Fruit fly (Drosophila melanogaster) whole organism, embryonic: ENCODE data around the gene kek6.

ENCODE experiments used
- BtbVII ChIP-seq: fragments of 200-800 bp; sonication (Bioruptor generic); optimal IDR thresholded peaks from 3 replicates; lab custom pipeline; 2017; ENCODE audit warnings: missing biosample characterization, mild to moderate bottlenecking, missing genetic modification characterization
- CG10267 ChIP-seq: fragments of 200-800 bp; sonication (Bioruptor generic); optimal IDR thresholded peaks from 2 replicates; lab custom pipeline; 2018; ENCODE audit warnings: missing biosample characterization, mild to moderate bottlenecking, missing genetic modification characterization, moderate library complexity
- CG10654 ChIP-seq: fragments of 200-800 bp; sonication (Bioruptor generic); optimal IDR thresholded peaks from 2 replicates; lab custom pipeline; 2016; ENCODE audit warnings: missing biosample characterization, missing genetic modification characterization
- CG11504 ChIP-seq: fragments of 200-800 bp; sonication (Bioruptor generic); optimal IDR thresholded peaks from 3 replicates; lab custom pipeline; 2019; ENCODE audit warnings: missing biosample characterization, mild to moderate bottlenecking, missing genetic modification characterization, moderate library complexity
- CG13624 ChIP-seq: fragments of 200-800 bp; sonication (Bioruptor generic); optimal IDR thresholded peaks from 2 replicates; lab custom pipeline; 2016; ENCODE audit warnings: missing biosample characterization, missing genetic modification characterization
- CG15269 ChIP-seq: fragments of 200-800 bp; sonication (Bioruptor generic); optimal IDR thresholded peaks from 2 replicates; lab custom pipeline; 2018; ENCODE audit warnings: missing biosample characterization, mild to moderate bottlenecking, missing genetic modification characterization, moderate library complexity
- CG1602 ChIP-seq: fragments of 200-800 bp; sonication (Bioruptor generic); optimal IDR thresholded peaks from 3 replicates; lab custom pipeline; 2016; ENCODE audit warnings: missing biosample characterization, missing genetic modification characterization
- CG16815 ChIP-seq: fragments of 200-800 bp; sonication (Bioruptor generic); optimal IDR thresholded peaks from 3 replicates; lab custom pipeline; 2017; ENCODE audit warnings: missing biosample characterization, mild to moderate bottlenecking, missing genetic modification characterization
- CG17912 ChIP-seq: fragments of 200-800 bp; sonication (Bioruptor generic); optimal IDR thresholded peaks from 2 replicates; lab custom pipeline; 2018; ENCODE audit warnings: missing biosample characterization, mild to moderate bottlenecking, missing genetic modification characterization
- CG18011 ChIP-seq: fragments of 200-800 bp; sonication (Bioruptor generic); optimal IDR thresholded peaks from 2 replicates; lab custom pipeline; 2017; ENCODE audit warnings: missing biosample characterization, missing genetic modification characterization, mild to moderate bottlenecking, moderate library complexity, missing genotype
- CG18476 ChIP-seq: fragments of 200-800 bp; sonication (Bioruptor generic); optimal IDR thresholded peaks from 2 replicates; lab custom pipeline; 2016; ENCODE audit warnings: missing biosample characterization, mild to moderate bottlenecking, missing genetic modification characterization
- CG2199 ChIP-seq: fragments of 200-800 bp; sonication (Bioruptor generic); IDR thresholded peaks from 3 replicates; pipeline ENCODE4 v1.3.6; 2022; ENCODE audit warnings: missing biosample characterization, missing genetic modification characterization
- CG2889 ChIP-seq: fragments of 200-800 bp; sonication (Bioruptor generic); IDR thresholded peaks from 3 replicates; pipeline ENCODE4 v1.3.6; 2022; ENCODE audit warnings: missing biosample characterization, missing genetic modification characterization
- CG32532 ChIP-seq: fragments of 200-800 bp; sonication (Bioruptor generic); IDR thresholded peaks from 2 replicates; pipeline ENCODE4 v1.3.6; 2022; ENCODE audit warnings: missing biosample characterization, missing genetic modification characterization
- CG34224 ChIP-seq: fragments of 200-800 bp; sonication (Bioruptor generic); IDR thresholded peaks from 3 replicates; pipeline ENCODE4 v1.3.6; 2022; ENCODE audit warnings: missing biosample characterization, missing genetic modification characterization; ENCODE audit not compliant: partially characterized antibody
- CG34376 ChIP-seq: fragments of 200-800 bp; sonication (Bioruptor generic); optimal IDR thresholded peaks from 2 replicates; lab custom pipeline; 2018; ENCODE audit warnings: missing biosample characterization, mild to moderate bottlenecking, missing genetic modification characterization
- CG3726 ChIP-seq: fragments of 200-800 bp; sonication (Bioruptor generic); IDR thresholded peaks from 3 replicates; pipeline ENCODE4, ENCODE4 v1.3.6; 2022; ENCODE audit warnings: missing biosample characterization, missing genetic modification characterization
- CG4404 ChIP-seq: fragments of 200-800 bp; sonication (Bioruptor generic); IDR thresholded peaks from 2 replicates; pipeline ENCODE4 v1.3.6; 2022; ENCODE audit warnings: missing biosample characterization, missing genetic modification characterization
- CG7987 ChIP-seq: fragments of 200-800 bp; sonication (Bioruptor generic); optimal IDR thresholded peaks from 2 replicates; lab custom pipeline; 2018; ENCODE audit warnings: missing biosample characterization, mild to moderate bottlenecking, missing genetic modification characterization, moderate library complexity
- CTCF ChIP-seq: fragments of 200-800 bp; sonication (Bioruptor generic); optimal IDR thresholded peaks from 2 replicates; lab custom pipeline; 2017; ENCODE audit warnings: missing biosample characterization, mild to moderate bottlenecking, missing genetic modification characterization, moderate library complexity
- D ChIP-seq, 2 experiments: fragments of 200-800 bp in 1 of 2; fragments of >200 bp in 1 of 2; sonication (Bioruptor generic) in 1 of 2; optimal IDR thresholded peaks; 2 replicates in 1 of 2; 3 replicates in 1 of 2; lab custom pipeline; 2017; ENCODE audit warnings: mild to moderate bottlenecking in 1 of 2, missing biosample characterization in 1 of 2, missing genetic modification characterization in 1 of 2, missing genetic modification reagents in 1 of 2
- Ets65A ChIP-seq: fragments of 200-800 bp; sonication (Bioruptor generic); peaks from one replicate; lab custom pipeline; 2016; ENCODE audit warnings: missing biosample characterization, missing genetic modification characterization
- Fer1 ChIP-seq: fragments of 200-800 bp; sonication (Bioruptor generic); optimal IDR thresholded peaks from 2 replicates; lab custom pipeline; 2017; ENCODE audit warnings: missing biosample characterization, mild to moderate bottlenecking, missing genetic modification characterization
- Fer3 ChIP-seq: fragments of 200-800 bp; sonication (Bioruptor generic); optimal IDR thresholded peaks from 2 replicates; lab custom pipeline; 2018; ENCODE audit warnings: missing biosample characterization, mild to moderate bottlenecking, missing genetic modification characterization, moderate library complexity
- H15 ChIP-seq: fragments of 200-800 bp; sonication (Bioruptor generic); IDR thresholded peaks from 3 replicates; pipeline ENCODE4 v1.3.6; 2022; ENCODE audit warnings: missing biosample characterization, missing genetic modification characterization
- Hand ChIP-seq: fragments of 200-800 bp; sonication (Bioruptor generic); optimal IDR thresholded peaks from 2 replicates; lab custom pipeline; 2017; ENCODE audit warnings: mild to moderate bottlenecking, missing biosample characterization, missing genetic modification reagents, missing genetic modification characterization
- HmgD ChIP-seq: fragments of 200-800 bp; sonication (Bioruptor generic); optimal IDR thresholded peaks from 3 replicates; lab custom pipeline; 2016; ENCODE audit warnings: missing biosample characterization, missing genetic modification characterization
- MESR4 ChIP-seq: fragments of 200-800 bp; sonication (Bioruptor generic); optimal IDR thresholded peaks from 2 replicates; lab custom pipeline; 2018; ENCODE audit warnings: missing biosample characterization, mild to moderate bottlenecking, missing genetic modification characterization, moderate library complexity
- Meics ChIP-seq: fragments of 200-800 bp; sonication (Bioruptor generic); optimal IDR thresholded peaks from 2 replicates; lab custom pipeline; 2017; ENCODE audit warnings: missing biosample characterization, mild to moderate bottlenecking, missing genetic modification characterization
- Nf-YB ChIP-seq: fragments of 200-800 bp; sonication (Bioruptor generic); optimal IDR thresholded peaks from 3 replicates; lab custom pipeline; 2019; ENCODE audit warnings: missing biosample characterization, mild to moderate bottlenecking, missing genetic modification characterization, moderate library complexity
- NfI ChIP-seq: fragments of 200-800 bp; sonication (Bioruptor generic); optimal IDR thresholded peaks from 3 replicates; lab custom pipeline; 2018; ENCODE audit warnings: missing biosample characterization, mild to moderate bottlenecking, missing genetic modification characterization, moderate library complexity
- Trl ChIP-seq, 3 experiments: fragments of >200 bp in 2 of 3; fragments of 200-800 bp in 1 of 3; sonication (Bioruptor generic) in 1 of 3; optimal IDR thresholded peaks; 2 replicates in 1 of 3; 3 replicates in 2 of 3; lab custom pipeline; 2016 to 2017; ENCODE audit warnings: missing biosample characterization in 1 of 3, missing genetic modification characterization in 1 of 3
- amos ChIP-seq: fragments of 200-800 bp; sonication (Bioruptor generic); IDR thresholded peaks from 2 replicates; pipeline ENCODE4 v1.3.6; 2022; ENCODE audit warnings: missing biosample characterization, missing genetic modification characterization; ENCODE audit not compliant: partially characterized antibody
- ash1 ChIP-seq: fragments of 200-800 bp; sonication (Bioruptor generic); optimal IDR thresholded peaks from 2 replicates; lab custom pipeline; 2018; ENCODE audit warnings: missing biosample characterization, mild to moderate bottlenecking, missing genetic modification characterization
- ci ChIP-seq: fragments of 200-800 bp; sonication (Bioruptor generic); IDR thresholded peaks from 3 replicates; pipeline ENCODE4 v1.3.6; 2022; ENCODE audit warnings: missing biosample characterization, missing genetic modification characterization
- crc ChIP-seq: fragments of 200-800 bp; sonication (Bioruptor generic); optimal IDR thresholded peaks from 2 replicates; lab custom pipeline; 2016; ENCODE audit warnings: missing biosample characterization, missing genetic modification characterization
- crp ChIP-seq, 2 experiments: fragments of 200-800 bp; sonication (Bioruptor generic); optimal IDR thresholded peaks; 2 replicates in 1 of 2; 3 replicates in 1 of 2; lab custom pipeline; 2017; ENCODE audit warnings: missing biosample characterization in 2 of 2, missing genetic modification characterization in 2 of 2, mild to moderate bottlenecking in 1 of 2, moderate library complexity in 1 of 2
- dpn ChIP-seq, 2 experiments: fragments of 200-800 bp; sonication (Bioruptor generic); optimal IDR thresholded peaks; 3 replicates each; lab custom pipeline; 2016; ENCODE audit warnings: missing biosample characterization in 2 of 2, missing genetic modification characterization in 2 of 2
- eve ChIP-seq, 2 experiments: fragments of >200 bp; optimal IDR thresholded peaks; 2 replicates each; lab custom pipeline; 2017; ENCODE audit warnings: missing biosample characterization in 2 of 2, missing genetic modification characterization in 2 of 2
- eyg ChIP-seq: fragments of 200-800 bp; sonication (Bioruptor generic); optimal IDR thresholded peaks from 3 replicates; lab custom pipeline; 2016; ENCODE audit warnings: missing biosample characterization, missing genetic modification characterization
- hbn ChIP-seq: fragments of 200-800 bp; sonication (Bioruptor generic); IDR thresholded peaks from 2 replicates; pipeline ENCODE4 v1.3.6; 2022; ENCODE audit warnings: missing biosample characterization, missing genetic modification characterization; ENCODE audit not compliant: partially characterized antibody
- kah ChIP-seq: fragments of 200-800 bp; sonication (Bioruptor generic); optimal IDR thresholded peaks from 2 replicates; lab custom pipeline; 2018; ENCODE audit warnings: missing biosample characterization, mild to moderate bottlenecking, missing genetic modification characterization
- ro ChIP-seq: fragments of 200-800 bp; sonication (Bioruptor generic); IDR thresholded peaks from 2 replicates; pipeline ENCODE4 v1.3.6; 2022; ENCODE audit warnings: missing biosample characterization, missing genetic modification characterization
- sd ChIP-seq: fragments of 200-800 bp; sonication (Bioruptor generic); optimal IDR thresholded peaks from 3 replicates; lab custom pipeline; 2018; ENCODE audit warnings: missing biosample characterization, mild to moderate bottlenecking, missing genetic modification characterization, moderate library complexity
- tgo ChIP-seq: fragments of 200-800 bp; sonication (Bioruptor generic); IDR thresholded peaks from 3 replicates; pipeline ENCODE4 v1.3.6; 2022; ENCODE audit warnings: missing biosample characterization, missing genetic modification characterization
- toy ChIP-seq: fragments of 200-800 bp; sonication (Bioruptor generic); IDR thresholded peaks from 2 replicates; pipeline ENCODE4 v1.3.6; 2022; ENCODE audit warnings: missing biosample characterization, missing genetic modification characterization
- trh ChIP-seq: fragments of 200-800 bp; sonication (Bioruptor generic); optimal IDR thresholded peaks from 2 replicates; lab custom pipeline; 2016; ENCODE audit warnings: missing biosample characterization, missing genetic modification characterization
- vvl ChIP-seq: fragments of 200-800 bp; sonication (Bioruptor generic); IDR thresholded peaks from 2 replicates; pipeline ENCODE4 v1.3.6; 2022; ENCODE audit warnings: missing biosample characterization, missing genetic modification characterization
- wor ChIP-seq: fragments of 200-800 bp; sonication (Bioruptor generic); IDR thresholded peaks from 2 replicates; pipeline ENCODE4 v1.3.6; 2022; ENCODE audit warnings: missing biosample characterization, missing genetic modification characterization

The kek6 gene

dm6 chr3R:31608438-31609188, 13.3 kb upstream of the kek6 start (continued):
- TF ChIP-seq sd (tag; lab: Kevin White, UChicago) (peak; percentile 79), dpn (GFP tag; optimal IDR thresholded peaks at IDR 0.05; lab: Kevin White, UChicago) (no peak), Trl (optimal IDR thresholded peaks at IDR 0.05; lab: Kevin White, UChicago) (peak in 1 of 2 experiments; percentile 31), Trl (GFP tag; optimal IDR thresholded peaks at IDR 0.05; lab: Kevin White, UChicago) (no peak), toy (GFP tag; lab: Robert Waterston, UW) (no peak), Meics (peak; percentile 21), crp (GFP tag; optimal IDR thresholded peaks at IDR 0.05; lab: Kevin White, UChicago) (peak in 1 of 2 experiments; percentile 71), CG15269 (no peak), ro (GFP tag; lab: Robert Waterston, UW) (no peak), CG3726 (GFP tag; lab: Robert Waterston, UW) (no peak), CG16815 (no peak), wor (GFP tag; lab: Robert Waterston, UW) (no peak), HmgD (GFP tag; lab: Kevin White, UChicago) (peak; percentile 15), MESR4 (GFP tag; lab: Kevin White, UChicago) (peak; percentile 19), CG11504 (peak; percentile 9), CG10267 (tag; lab: Kevin White, UChicago) (no peak), CG7987 (no peak), CG2889 (GFP tag; lab: Robert Waterston, UW) (no peak), amos (GFP tag; lab: Robert Waterston, UW) (no peak), crc (GFP tag; lab: Kevin White, UChicago) (peak; percentile 4), CG32532 (no peak), H15 (GFP tag; lab: Robert Waterston, UW) (no peak), CG18011 (GFP tag; lab: Kevin White, UChicago) (no peak), Hand (peak; percentile 11), CG10654 (GFP tag; lab: Kevin White, UChicago) (no peak), BtbVII (GFP tag; lab: Kevin White, UChicago) (peak; percentile 10), Ets65A (GFP tag; lab: Kevin White, UChicago) (no peak), CG2199 (GFP tag; lab: Robert Waterston, UW) (no peak), CG34224 (GFP tag; lab: Robert Waterston, UW) (no peak), Fer1 (GFP tag; lab: Kevin White, UChicago) (peak; percentile 13), eve (GFP tag; optimal IDR thresholded peaks at IDR 0.05; lab: Kevin White, UChicago) (peak in 1 of 2 experiments; percentile 70), kah (GFP tag; lab: Kevin White, UChicago) (peak; percentile 18), ci (no peak), CG18476 (GFP tag; lab: Kevin White, UChicago) (no peak), Fer3 (tag; lab: Kevin White, UChicago) (no peak), NfI (GFP tag; lab: Kevin White, UChicago) (peak; percentile 8), CG34376 (GFP tag; lab: Kevin White, UChicago) (peak; percentile 66), CG4404 (GFP tag; lab: Robert Waterston, UW) (no peak), Nf-YB (GFP tag; lab: Kevin White, UChicago) (no peak), hbn (GFP tag; lab: Robert Waterston, UW) (no peak), eyg (no peak), CG17912 (GFP tag; lab: Kevin White, UChicago) (peak; percentile 64), CG13624 (peak; percentile 11), CTCF (no peak), trh (GFP tag; lab: Kevin White, UChicago) (no peak), tgo (GFP tag; lab: Robert Waterston, UW) (no peak), vvl (GFP tag; lab: Robert Waterston, UW) (no peak), D (optimal IDR thresholded peaks at IDR 0.05; lab: Kevin White, UChicago) (peak; percentile 76), D (GFP tag; optimal IDR thresholded peaks at IDR 0.05; lab: Kevin White, UChicago) (peak; percentile 28), ash1 (GFP tag; lab: Kevin White, UChicago) (no peak), CG1602 (GFP tag; lab: Kevin White, UChicago) (no peak)
